Fruit fly (Drosophila melanogaster) whole organism, prepupa: ENCODE results near the gene Agpat3.

Experiments
- CG10631 ChIP-seq: fragments of 200-800 bp; sonication (Bioruptor generic); optimal IDR thresholded peaks from 2 replicates; lab custom pipeline; 2016; ENCODE audit warnings: missing biosample characterization, missing genetic modification characterization
- CG1621 ChIP-seq: fragments of 200-800 bp; sonication (Bioruptor generic); optimal IDR thresholded peaks from 3 replicates; lab custom pipeline; 2018; ENCODE audit warnings: missing biosample characterization, mild to moderate bottlenecking, missing genetic modification characterization
- CG31627 ChIP-seq: fragments of 200-800 bp; sonication (Bioruptor generic); optimal IDR thresholded peaks from 3 replicates; lab custom pipeline; 2016; ENCODE audit warnings: missing biosample characterization, missing genetic modification characterization
- CG8119 ChIP-seq: fragments of 200-800 bp; sonication (Bioruptor generic); IDR thresholded peaks from 3 replicates; pipeline ENCODE4 v1.3.6; 2022; ENCODE audit warnings: missing biosample characterization, missing genetic modification characterization
- CG9139 ChIP-seq: fragments of 200-800 bp; sonication (Bioruptor generic); optimal IDR thresholded peaks from 3 replicates; lab custom pipeline; 2017; ENCODE audit warnings: missing biosample characterization, mild to moderate bottlenecking, missing genetic modification characterization
- Sox15 ChIP-seq: fragments of 200-800 bp; sonication (Bioruptor generic); optimal IDR thresholded peaks from 3 replicates; lab custom pipeline; 2016; ENCODE audit warnings: missing biosample characterization, missing genetic modification characterization
- fd85E ChIP-seq: fragments of 200-800 bp; sonication (Bioruptor generic); optimal IDR thresholded peaks from 3 replicates; lab custom pipeline; 2016; ENCODE audit warnings: missing biosample characterization, missing genetic modification characterization
- spab ChIP-seq: fragments of 200-800 bp; sonication (Bioruptor generic); optimal IDR thresholded peaks from 2 replicates; lab custom pipeline; 2017; ENCODE audit warnings: missing biosample characterization, mild to moderate bottlenecking, missing genetic modification characterization, missing genetic modification reagents

- no peak for TF ChIP-seq CG10631 (GFP tag; lab: Kevin White, UChicago)
- no peak for TF ChIP-seq CG8119 (GFP tag; lab: Robert Waterston, UW)
- TF ChIP-seq spab, result no peak
- TF ChIP-seq CG1621, result no peak
- TF ChIP-seq CG9139 (GFP tag; lab: Kevin White, UChicago), result no peak
- no peak for TF ChIP-seq fd85E
- TF ChIP-seq CG31627 (GFP tag; lab: Kevin White, UChicago), result no peak
- no peak for TF ChIP-seq Sox15 (GFP tag; lab: Kevin White, UChicago)
These were observed 6.5 kb upstream of the Agpat3 start for dm6 chr3L:16392203-16392800.
